Worm (Caenorhabditis elegans) whole organism, L4/young adult: ENCODE results near the gene Y37E11B.2.
A peak's percentile ranks its signal among the peaks of the same experiment; 100 is the strongest.

ENCODE experiments used
- W03F9.2 ChIP-seq: fragments of 150-350 bp; optimal IDR thresholded peaks from 2 replicates; lab custom pipeline; 2014; ENCODE audit warnings: missing biosample characterization, missing genetic modification characterization
- dao-5 ChIP-seq: sonication (generic microtip); optimal IDR thresholded peaks from 2 replicates; lab custom pipeline; 2016; ENCODE audit warnings: missing genotype, missing genetic modification characterization, moderate library complexity, missing compliant biosample characterization
- him-1 ChIP-seq: sonication (generic microtip); optimal IDR thresholded peaks from 2 replicates; lab custom pipeline; 2016; ENCODE audit warnings: missing genotype, missing genetic modification reagents, missing genetic modification characterization, missing compliant biosample characterization

Gene Y37E11B.2

ce11 chrIV:3578155-3578554, at the start of gene Y37E11B.2:
Y37E11B.2 (plus strand) TSS chrIV:3578455.
- TF ChIP-seq W03F9.2 (tag; lab: Kevin White, UChicago) (no peak), dao-5 (tag; lab: Kevin White, UChicago) (no peak), him-1 (no peak)

ce11 chrIV:3531535-3531934, 46.7 kb upstream of the Y37E11B.2 start:
- TF ChIP-seq dao-5 (tag; lab: Kevin White, UChicago) (no peak), W03F9.2 (tag; lab: Kevin White, UChicago) (no peak), him-1 (no peak)

ce11 chrIV:3532167-3532566, 46.1 kb upstream of the Y37E11B.2 start, which contains the start of gene M57.1:
M57.1 (plus strand) TSS chrIV:3532467.
- no peak for TF ChIP-seq him-1
- no peak for TF ChIP-seq dao-5 (tag; lab: Kevin White, UChicago)
- TF ChIP-seq W03F9.2 (tag; lab: Kevin White, UChicago), result no peak

- TF ChIP-seq him-1 (no peak), W03F9.2 (tag; lab: Kevin White, UChicago) (no peak), dao-5 (tag; lab: Kevin White, UChicago) (no peak)
These were observed 45.3 kb upstream of the Y37E11B.2 start for ce11 chrIV:3532989-3533388.

ce11 chrIV:3539253-3539652, 39.0 kb upstream of the Y37E11B.2 start:
- TF ChIP-seq dao-5 (tag; lab: Kevin White, UChicago) (no peak), W03F9.2 (tag; lab: Kevin White, UChicago) (no peak), him-1 (no peak)

- TF ChIP-seq him-1 (no peak), dao-5 (tag; lab: Kevin White, UChicago) (no peak), W03F9.2 (tag; lab: Kevin White, UChicago) (no peak)
These were observed 38.4 kb upstream of the Y37E11B.2 start, which contains the start of gene B0212.3 for ce11 chrIV:3539872-3540271. B0212.3 (plus strand) TSS chrIV:3540172.

- TF ChIP-seq W03F9.2 (tag; lab: Kevin White, UChicago), result no peak
- TF ChIP-seq dao-5 (tag; lab: Kevin White, UChicago), result no peak
- no peak for TF ChIP-seq him-1
These were observed 33.2 kb upstream of the Y37E11B.2 start for ce11 chrIV:3545060-3545459.

ce11 chrIV:3547500-3547899, 30.8 kb upstream of the Y37E11B.2 start, which contains the start of gene nstp-6:
nstp-6 (minus strand) TSS chrIV:3547600.
- TF ChIP-seq W03F9.2 (tag; lab: Kevin White, UChicago) (no peak), dao-5 (tag; lab: Kevin White, UChicago) (no peak), him-1 (no peak)

ce11 chrIV:3548315-3548714, 29.9 kb upstream of the Y37E11B.2 start:
- TF ChIP-seq W03F9.2 (tag; lab: Kevin White, UChicago), result no peak
- TF ChIP-seq dao-5 (tag; lab: Kevin White, UChicago), result no peak
- TF ChIP-seq him-1, result no peak

- TF ChIP-seq him-1, result peak; percentile 31
- no peak for TF ChIP-seq dao-5 (tag; lab: Kevin White, UChicago)
- no peak for TF ChIP-seq W03F9.2 (tag; lab: Kevin White, UChicago)
These were observed 26.3 kb upstream of the Y37E11B.2 start for ce11 chrIV:3551777-3552462.

- TF ChIP-seq W03F9.2 (tag; lab: Kevin White, UChicago) (no peak), him-1 (no peak), dao-5 (tag; lab: Kevin White, UChicago) (no peak)
These were observed 25.3 kb upstream of the Y37E11B.2 start for ce11 chrIV:3552933-3553332.

- no peak for TF ChIP-seq W03F9.2 (tag; lab: Kevin White, UChicago)
- no peak for TF ChIP-seq dao-5 (tag; lab: Kevin White, UChicago)
- TF ChIP-seq him-1, result no peak
These were observed 20.9 kb upstream of the Y37E11B.2 start, which contains the start of gene osm-9 for ce11 chrIV:3557331-3557730. osm-9 (minus strand) TSS chrIV:3557431.

ce11 chrIV:3559201-3559600, 19.1 kb upstream of the Y37E11B.2 start:
- no peak for TF ChIP-seq W03F9.2 (tag; lab: Kevin White, UChicago)
- TF ChIP-seq him-1, result no peak
- no peak for TF ChIP-seq dao-5 (tag; lab: Kevin White, UChicago)

ce11 chrIV:3564901-3565300, 13.4 kb upstream of the Y37E11B.2 start, which contains the start of gene sre-5:
sre-5 (plus strand) TSS chrIV:3565201.
- TF ChIP-seq W03F9.2 (tag; lab: Kevin White, UChicago) (no peak), him-1 (no peak)

- TF ChIP-seq W03F9.2 (tag; lab: Kevin White, UChicago) (no peak), dao-5 (tag; lab: Kevin White, UChicago) (no peak), him-1 (no peak)
These were observed 9.6 kb upstream of the Y37E11B.2 start, which contains the start of gene otpl-1 for ce11 chrIV:3568608-3569007. otpl-1 (plus strand) TSS chrIV:3568979.
